Fruit fly (Drosophila melanogaster): ENCODE data around the gene Smvt.

dm6 chr3R:31726286-31726685 is 35.1 kb downstream of the Smvt start:
- no peak for TF ChIP-seq ey (GFP tag; optimal IDR thresholded peaks at IDR 0.05)
- TF ChIP-seq sage (GFP tag; optimal IDR thresholded peaks at IDR 0.05): no peak
- no peak for TF ChIP-seq Abd-B (GFP tag; optimal IDR thresholded peaks at IDR 0.05)
- no peak for TF ChIP-seq Hr78 (GFP tag; optimal IDR thresholded peaks at IDR 0.05)
- no peak for TF ChIP-seq Sp1 (GFP tag; optimal IDR thresholded peaks at IDR 0.05)
- TF ChIP-seq Myc (optimal IDR thresholded peaks at IDR 0.05): no peak

Data from whole organism, wandering third instar larva.